Worm (Caenorhabditis elegans): Measurements from ENCODE around the gene F49E12.8.
A peak's percentile ranks its signal among the peaks of the same experiment; 100 is the strongest.

ce11 chrII:8412061-8412721 is 18.1 kb upstream of the F49E12.8 start, which contains the start of gene efl-3:
- no peak for TF ChIP-seq nhr-76 (tag; optimal IDR thresholded peaks at IDR 0.05)
- TF ChIP-seq sptf-1 (tag; optimal IDR thresholded peaks at IDR 0.05), result peak; percentile 51
- no peak for TF ChIP-seq ceh-43 (GFP tag; optimal IDR thresholded peaks at IDR 0.05)
- no peak for TF ChIP-seq mab-5 (tag; optimal IDR thresholded peaks at IDR 0.05)
- TF ChIP-seq snpc-4 (tag; optimal IDR thresholded peaks at IDR 0.05), result no peak
- TF ChIP-seq ztf-11 (tag; optimal IDR thresholded peaks at IDR 0.05), result no peak
- peak; percentile 20 for TF ChIP-seq lin-13 (tag; optimal IDR thresholded peaks at IDR 0.05)
